Fruit fly (Drosophila melanogaster) whole organism, adult: Measurements from ENCODE around the gene Srlp.

Experiments
- CG11617 ChIP-seq: fragments of 200-800 bp; sonication (Bioruptor generic); optimal IDR thresholded peaks from 2 replicates; lab custom pipeline; 2017; ENCODE audit warnings: mild to moderate bottlenecking, missing biosample characterization, missing genetic modification reagents, missing genetic modification characterization
- CG12768 ChIP-seq: fragments of 200-800 bp; sonication (Bioruptor generic); optimal IDR thresholded peaks from 2 replicates; lab custom pipeline; 2017; ENCODE audit warnings: missing biosample characterization, missing genetic modification characterization, mild to moderate bottlenecking, moderate library complexity, missing genetic modification reagents
- CG14711 ChIP-seq: fragments of 200-800 bp; sonication (Bioruptor generic); optimal IDR thresholded peaks from 2 replicates; lab custom pipeline; 2018; ENCODE audit warnings: missing biosample characterization, mild to moderate bottlenecking, missing genetic modification characterization, moderate library complexity
- CG1620 ChIP-seq: fragments of 200-800 bp; sonication (Bioruptor generic); optimal IDR thresholded peaks from 2 replicates; lab custom pipeline; 2016; ENCODE audit warnings: missing biosample characterization, missing genetic modification characterization
- CG33017 ChIP-seq: fragments of 200-800 bp; sonication (Bioruptor generic); optimal IDR thresholded peaks from 2 replicates; lab custom pipeline; 2018; ENCODE audit warnings: missing biosample characterization, mild to moderate bottlenecking, missing genetic modification characterization, moderate library complexity
- CG5204 ChIP-seq: fragments of 200-800 bp; sonication (Bioruptor generic); optimal IDR thresholded peaks from 2 replicates; lab custom pipeline; 2016; ENCODE audit warnings: missing biosample characterization, missing genetic modification characterization
- CG7045 ChIP-seq: fragments of 200-800 bp; sonication (Bioruptor generic); optimal IDR thresholded peaks from 2 replicates; lab custom pipeline; 2017; ENCODE audit warnings: missing biosample characterization, mild to moderate bottlenecking, missing genetic modification characterization
- CG7101 ChIP-seq: fragments of 200-800 bp; sonication (Bioruptor generic); optimal IDR thresholded peaks from 2 replicates; lab custom pipeline; 2018; ENCODE audit warnings: missing biosample characterization, mild to moderate bottlenecking, missing genetic modification characterization, moderate library complexity
- Clk ChIP-seq: fragments of 200-800 bp; sonication (Bioruptor generic); optimal IDR thresholded peaks from 2 replicates; lab custom pipeline; 2017; ENCODE audit warnings: missing biosample characterization, missing genetic modification characterization
- Crg-1 ChIP-seq: fragments of 200-800 bp; sonication (Bioruptor generic); optimal IDR thresholded peaks from 2 replicates; lab custom pipeline; 2016; ENCODE audit warnings: missing biosample characterization, missing genetic modification characterization
- Hr96 ChIP-seq: fragments of 200-800 bp; sonication (Bioruptor generic); optimal IDR thresholded peaks from 2 replicates; lab custom pipeline; 2016; ENCODE audit warnings: missing biosample characterization, missing genetic modification characterization
- Mnt ChIP-seq: fragments of 200-800 bp; sonication (Bioruptor generic); optimal IDR thresholded peaks from 2 replicates; lab custom pipeline; 2016; ENCODE audit warnings: missing biosample characterization, mild to moderate bottlenecking, missing genetic modification characterization
- bab1 ChIP-seq: fragments of 200-800 bp; sonication (Bioruptor generic); optimal IDR thresholded peaks from 3 replicates; lab custom pipeline; 2019; ENCODE audit warnings: missing biosample characterization, mild to moderate bottlenecking, missing genetic modification characterization, moderate library complexity
- cic ChIP-seq: fragments of 200-800 bp; sonication (Bioruptor generic); optimal IDR thresholded peaks from 2 replicates; lab custom pipeline; 2017; ENCODE audit warnings: missing biosample characterization, mild to moderate bottlenecking, missing genetic modification characterization, moderate library complexity
- cnc ChIP-seq, 2 experiments: fragments of >200 bp; optimal IDR thresholded peaks; 2 replicates each; lab custom pipeline; 2017
- kay ChIP-seq: fragments of 200-800 bp; sonication (Bioruptor generic); peaks from one replicate; lab custom pipeline; 2016; ENCODE audit warnings: missing biosample characterization, missing genetic modification characterization, borderline replicate concordance
- ovo ChIP-seq: fragments of 200-800 bp; sonication (Bioruptor generic); optimal IDR thresholded peaks from 2 replicates; lab custom pipeline; 2016; ENCODE audit warnings: missing biosample characterization, missing genetic modification characterization
- pad ChIP-seq: fragments of 200-800 bp; sonication (Bioruptor generic); optimal IDR thresholded peaks from 3 replicates; lab custom pipeline; 2017; ENCODE audit warnings: missing biosample characterization, missing genetic modification characterization, mild to moderate bottlenecking, moderate library complexity, missing genetic modification reagents
- tj ChIP-seq: fragments of 200-800 bp; sonication (Bioruptor generic); optimal IDR thresholded peaks from 3 replicates; lab custom pipeline; 2017; ENCODE audit warnings: missing biosample characterization, mild to moderate bottlenecking, missing genetic modification characterization, moderate library complexity
- toe ChIP-seq: fragments of 200-800 bp; sonication (Bioruptor generic); optimal IDR thresholded peaks from 2 replicates; lab custom pipeline; 2016; ENCODE audit warnings: missing biosample characterization, missing genetic modification characterization

The Srlp gene

dm6 chr3R:12435948-12436347 is 2.0 kb downstream of the Srlp start, which contains the start of gene Desat2:
Gene Desat2, plus strand, starts transcription at chr3R:12436248.
- no peak for TF ChIP-seq CG33017 (tag; lab: Kevin White, UChicago)
- TF ChIP-seq cic (GFP tag; lab: Kevin White, UChicago) = no peak
- TF ChIP-seq Hr96 = no peak
- no peak for TF ChIP-seq kay
- TF ChIP-seq CG14711 (tag; lab: Kevin White, UChicago) = no peak
- no peak for TF ChIP-seq CG7101
- no peak for TF ChIP-seq Mnt (GFP tag; lab: Kevin White, UChicago)
- no peak for TF ChIP-seq Crg-1 (GFP tag; lab: Kevin White, UChicago)
- no peak for TF ChIP-seq CG7045 (GFP tag; lab: Kevin White, UChicago)
- TF ChIP-seq CG11617 (GFP tag; lab: Kevin White, UChicago) = no peak
- TF ChIP-seq CG1620 (GFP tag; lab: Kevin White, UChicago) = no peak
- TF ChIP-seq ovo (GFP tag; lab: Kevin White, UChicago) = no peak
- no peak for TF ChIP-seq pad (GFP tag; lab: Kevin White, UChicago)
- no peak for TF ChIP-seq CG12768
- no peak for TF ChIP-seq bab1
- TF ChIP-seq CG5204 (GFP tag; lab: Kevin White, UChicago) = no peak
- no peak for TF ChIP-seq cnc (optimal IDR thresholded peaks at IDR 0.05; lab: Kevin White, UChicago)

dm6 chr3R:12439039-12439400 is 5.1 kb downstream of the Srlp start, which contains the start of the genes CG17207 and CG46427:
Gene CG17207, minus strand, starts transcription at chr3R:12439139.
Gene CG46427, minus strand, starts transcription at chr3R:12439139.
- TF ChIP-seq toe (GFP tag; lab: Kevin White, UChicago) = no peak
- TF ChIP-seq cnc (optimal IDR thresholded peaks at IDR 0.05; lab: Kevin White, UChicago) = no peak
- no peak for TF ChIP-seq pad (GFP tag; lab: Kevin White, UChicago)
- TF ChIP-seq tj (GFP tag; lab: Kevin White, UChicago) = no peak
- TF ChIP-seq CG1620 (GFP tag; lab: Kevin White, UChicago) = no peak
- TF ChIP-seq Mnt (GFP tag; lab: Kevin White, UChicago) = no peak

- TF ChIP-seq CG7045 (GFP tag; lab: Kevin White, UChicago) = no peak
- TF ChIP-seq cic (GFP tag; lab: Kevin White, UChicago) = no peak
- no peak for TF ChIP-seq cnc (optimal IDR thresholded peaks at IDR 0.05; lab: Kevin White, UChicago)
- no peak for TF ChIP-seq kay
- no peak for TF ChIP-seq pad (GFP tag; lab: Kevin White, UChicago)
- TF ChIP-seq CG5204 (GFP tag; lab: Kevin White, UChicago) = no peak
- TF ChIP-seq Mnt (GFP tag; lab: Kevin White, UChicago) = peak; percentile 36
- TF ChIP-seq CG33017 (tag; lab: Kevin White, UChicago) = peak; percentile 6
- peak; percentile 18 for TF ChIP-seq CG14711 (tag; lab: Kevin White, UChicago)
- TF ChIP-seq Clk (GFP tag; lab: Kevin White, UChicago) = no peak
- no peak for TF ChIP-seq CG1620 (GFP tag; lab: Kevin White, UChicago)
- no peak for TF ChIP-seq toe (GFP tag; lab: Kevin White, UChicago)
- TF ChIP-seq ovo (GFP tag; lab: Kevin White, UChicago) = no peak
- TF ChIP-seq tj (GFP tag; lab: Kevin White, UChicago) = no peak
- peak; percentile 23 for TF ChIP-seq bab1
- TF ChIP-seq CG7101 = peak; percentile 20
- no peak for TF ChIP-seq CG12768
- no peak for TF ChIP-seq Hr96
- peak; percentile 47 for TF ChIP-seq Crg-1 (GFP tag; lab: Kevin White, UChicago)
- peak; percentile 9 for TF ChIP-seq CG11617 (GFP tag; lab: Kevin White, UChicago)
Observed at dm6 chr3R:12439401-12440143, 5.7 kb downstream of the Srlp start, which contains the start of gene Desat1. Gene Desat1, plus strand, starts transcription at chr3R:12439600.

- TF ChIP-seq CG7045 (GFP tag; lab: Kevin White, UChicago) (no peak), Hr96 (no peak), CG5204 (GFP tag; lab: Kevin White, UChicago) (no peak), tj (GFP tag; lab: Kevin White, UChicago) (peak; percentile 37), cic (GFP tag; lab: Kevin White, UChicago) (peak; percentile 58), kay (peak; percentile 53), CG7101 (peak; percentile 45), Mnt (GFP tag; lab: Kevin White, UChicago) (peak; percentile 64), bab1 (peak; percentile 29), CG12768 (peak; percentile 79), CG1620 (GFP tag; lab: Kevin White, UChicago) (no peak), CG33017 (tag; lab: Kevin White, UChicago) (peak; percentile 38), pad (GFP tag; lab: Kevin White, UChicago) (peak; percentile 6), CG11617 (GFP tag; lab: Kevin White, UChicago) (no peak)
Observed at dm6 chr3R:12441008-12441606, 7.2 kb downstream of the Srlp start.

DNA sequence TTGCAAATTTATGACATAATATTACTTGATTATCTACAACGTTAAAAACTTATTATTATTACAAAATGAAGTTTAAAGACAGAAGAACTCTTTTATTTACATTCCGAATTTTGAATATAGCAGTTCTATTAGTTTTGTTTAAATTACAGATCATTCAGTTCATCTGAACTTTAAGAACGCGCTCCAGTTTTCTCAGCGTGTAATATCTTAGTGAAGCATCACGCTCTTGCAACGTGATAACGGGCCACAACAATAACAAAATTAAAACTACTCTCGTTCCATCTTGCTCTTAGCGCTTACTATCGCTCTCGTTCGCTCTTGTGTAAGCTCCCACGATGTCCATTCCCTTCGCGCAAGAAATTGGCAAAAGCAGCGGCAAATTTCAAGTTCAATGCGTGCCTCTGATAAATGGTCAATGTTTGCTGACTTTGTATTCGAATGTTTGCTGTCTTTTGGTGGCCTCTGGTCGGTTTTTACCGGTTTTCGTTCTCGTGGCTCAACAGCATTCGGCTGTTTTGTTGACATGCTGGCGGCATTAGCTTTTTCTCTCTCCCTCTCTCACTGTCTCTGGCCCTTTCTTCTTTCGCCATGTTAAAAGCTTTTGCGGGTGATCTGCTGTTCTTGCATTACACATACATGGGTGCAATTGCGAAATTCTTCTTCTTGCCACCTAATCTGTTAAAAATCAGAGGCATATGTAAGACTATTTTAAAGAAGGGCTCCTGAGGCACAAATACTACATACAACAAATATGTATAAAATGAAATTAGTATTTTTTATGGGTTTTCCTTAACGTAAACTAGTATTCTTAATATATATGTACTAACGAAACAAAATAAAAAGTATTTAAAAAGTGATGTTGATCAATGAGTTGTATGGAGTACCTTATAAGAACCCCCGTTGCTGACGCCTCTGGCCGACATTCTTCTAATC is 9.0 kb downstream of the Srlp start:
- peak; percentile 37 for TF ChIP-seq toe (GFP tag; lab: Kevin White, UChicago)
- no peak for TF ChIP-seq cic (GFP tag; lab: Kevin White, UChicago)
- TF ChIP-seq tj (GFP tag; lab: Kevin White, UChicago) = peak; percentile 83
- TF ChIP-seq CG14711 (tag; lab: Kevin White, UChicago) = peak; percentile 81
- TF ChIP-seq CG1620 (GFP tag; lab: Kevin White, UChicago) = peak; percentile 48
- no peak for TF ChIP-seq cnc (optimal IDR thresholded peaks at IDR 0.05; lab: Kevin White, UChicago)
- TF ChIP-seq CG7045 (GFP tag; lab: Kevin White, UChicago) = peak; percentile 78
- peak; percentile 65 for TF ChIP-seq Hr96
- peak; percentile 71 for TF ChIP-seq CG11617 (GFP tag; lab: Kevin White, UChicago)
- TF ChIP-seq CG12768 = no peak
- TF ChIP-seq Mnt (GFP tag; lab: Kevin White, UChicago) = peak; percentile 47
- TF ChIP-seq ovo (GFP tag; lab: Kevin White, UChicago) = peak; percentile 59
- peak; percentile 51 for TF ChIP-seq pad (GFP tag; lab: Kevin White, UChicago)
- TF ChIP-seq CG33017 (tag; lab: Kevin White, UChicago) = peak; percentile 82
- no peak for TF ChIP-seq Crg-1 (GFP tag; lab: Kevin White, UChicago)
- TF ChIP-seq bab1 = peak; percentile 85
- no peak for TF ChIP-seq Clk (GFP tag; lab: Kevin White, UChicago)
- peak; percentile 77 for TF ChIP-seq kay
- TF ChIP-seq CG7101 = peak; percentile 85
